Fruit fly (Drosophila melanogaster): Measurements from ENCODE around the gene CG10301.

The CG10301 gene

DNA sequence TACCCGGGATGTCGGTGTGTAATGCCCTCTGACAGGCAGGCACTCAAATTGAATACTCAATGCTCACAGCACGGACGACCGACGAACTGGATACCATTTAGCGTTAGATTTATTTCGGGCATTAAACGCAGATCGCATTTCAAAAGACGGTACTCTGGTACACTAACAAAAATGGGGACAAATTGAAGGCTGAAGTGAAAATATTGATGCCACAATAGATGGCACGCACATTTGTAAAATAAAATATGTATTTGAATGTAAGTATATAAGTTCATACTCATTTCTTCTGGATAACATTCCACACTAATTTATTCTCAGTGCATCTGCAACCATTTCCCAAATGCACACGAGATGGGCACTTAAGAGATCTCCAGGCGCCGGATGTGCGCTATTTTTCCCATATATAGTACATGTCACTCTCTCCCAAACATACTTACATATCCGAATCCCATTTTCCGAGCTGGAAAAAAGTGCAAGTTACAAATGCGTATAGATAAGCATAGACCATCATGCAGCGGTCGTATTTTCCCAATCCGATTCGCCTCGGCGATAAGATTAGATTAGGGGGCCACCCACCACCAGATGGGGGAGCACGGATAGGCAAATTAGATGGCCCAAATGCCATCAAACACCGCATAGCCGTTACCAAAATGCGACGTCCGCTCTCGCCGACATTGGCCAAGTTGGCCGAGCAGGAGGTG is at the start of gene CG10301:
Gene CG10301 (plus strand): TSS at position 651 of the 701 bp plus-strand sequence.
- TF ChIP-seq svp (GFP tag) (peak; percentile 54), ss (GFP tag; optimal IDR thresholded peaks at IDR 0.05) (no peak), CG6163 (GFP tag; IDR thresholded peaks at IDR 0.05) (0 out of 3 replicates have a peak, but pooled peaks have one; percentile 16)

dm6 chr3R:23662782-23663181 is 47.2 kb upstream of the CG10301 start:
- TF ChIP-seq Eip78C (GFP tag) (peak; percentile 26), CG6276 (GFP tag; optimal IDR thresholded peaks at IDR 0.05) (no peak)

DNA sequence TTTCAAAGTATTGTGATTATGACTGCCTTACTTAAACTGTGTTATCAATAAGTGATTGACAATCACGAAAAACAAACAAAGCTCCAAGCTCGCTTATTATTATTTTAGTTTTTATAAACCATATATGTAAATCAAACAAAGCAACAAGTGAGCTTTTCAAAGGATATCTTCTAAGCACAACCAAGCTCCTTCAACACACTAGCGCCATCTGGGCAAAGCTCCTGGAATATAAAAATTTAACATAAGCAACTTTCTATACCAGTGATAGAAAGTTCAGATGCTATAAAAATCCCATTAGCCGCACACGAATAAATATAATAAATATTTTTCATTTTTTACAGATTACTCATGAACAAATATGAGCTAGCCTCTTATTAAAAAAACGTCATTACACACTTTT is 45.5 kb upstream of the CG10301 start:
- TF ChIP-seq Eip78C (GFP tag) (peak; percentile 38), Ets21C (GFP tag; optimal IDR thresholded peaks at IDR 0.05) (no peak)

DNA sequence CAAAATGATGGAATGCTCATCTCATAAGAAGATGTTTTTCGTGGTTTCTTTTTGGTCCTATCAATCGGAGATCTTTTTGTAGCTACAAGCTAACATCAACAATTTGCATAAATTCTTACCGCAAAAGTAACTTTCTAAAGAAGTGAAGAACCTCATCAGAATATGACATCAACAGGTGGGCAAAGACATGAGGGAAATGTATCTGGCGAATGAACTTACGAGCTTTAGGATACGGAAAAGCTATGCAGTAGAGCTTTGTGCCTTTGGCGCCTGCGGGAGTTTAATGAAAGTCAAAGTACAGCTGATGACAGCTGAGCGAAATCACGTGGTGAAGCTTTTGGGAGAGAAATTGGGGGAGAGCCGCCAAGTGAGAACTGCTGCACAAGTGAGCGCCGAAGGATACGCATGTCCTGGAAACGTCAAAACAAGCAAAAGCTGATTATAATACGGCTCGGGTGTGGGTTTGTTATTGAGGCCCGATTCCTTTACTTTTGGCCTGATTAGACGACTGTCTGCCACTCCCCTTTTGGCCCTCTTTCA is 43.2 kb upstream of the CG10301 start:
- TF ChIP-seq Eip78C (GFP tag): peak; percentile 38
- no peak for TF ChIP-seq vri (GFP tag; optimal IDR thresholded peaks at IDR 0.05)
- no peak for TF ChIP-seq CG1621 (tag; optimal IDR thresholded peaks at IDR 0.05)

- TF ChIP-seq Gug (GFP tag; IDR thresholded peaks at IDR 0.05) (no peak), Eip78C (GFP tag) (peak; percentile 74), topi (GFP tag; optimal IDR thresholded peaks at IDR 0.05) (peak; percentile 16), CG6792 (GFP tag; optimal IDR thresholded peaks at IDR 0.05) (no peak), CG8632 (GFP tag; optimal IDR thresholded peaks at IDR 0.05) (no peak), vri (GFP tag; optimal IDR thresholded peaks at IDR 0.05) (no peak), esn (GFP tag; optimal IDR thresholded peaks at IDR 0.05) (peak; percentile 5), Eip93F (GFP tag; optimal IDR thresholded peaks at IDR 0.05) (no peak), net (GFP tag; optimal IDR thresholded peaks at IDR 0.05) (no peak), CG6854 (GFP tag; optimal IDR thresholded peaks at IDR 0.05) (no peak), CG10631 (GFP tag; optimal IDR thresholded peaks at IDR 0.05) (no peak), CG9139 (GFP tag; optimal IDR thresholded peaks at IDR 0.05) (no peak), dsx (GFP tag; optimal IDR thresholded peaks at IDR 0.05; ENCODE audit: poor library complexity, severe bottlenecking) (no peak), ss (GFP tag; optimal IDR thresholded peaks at IDR 0.05) (no peak), CG3919 (GFP tag; optimal IDR thresholded peaks at IDR 0.05) (no peak), CG11902 (GFP tag; optimal IDR thresholded peaks at IDR 0.05) (no peak), CG6163 (GFP tag; IDR thresholded peaks at IDR 0.05) (no peak), CG32006 (GFP tag; optimal IDR thresholded peaks at IDR 0.05) (peak; percentile 49), pdm3 (GFP tag; optimal IDR thresholded peaks at IDR 0.05) (peak; percentile 6), dac (GFP tag; optimal IDR thresholded peaks at IDR 0.05) (no peak), Smox (GFP tag; optimal IDR thresholded peaks at IDR 0.05) (no peak), CG7368 (GFP tag; optimal IDR thresholded peaks at IDR 0.05) (no peak), CG34406 (GFP tag; optimal IDR thresholded peaks at IDR 0.05) (no peak), Sox102F (GFP tag; optimal IDR thresholded peaks at IDR 0.05) (no peak), spab (GFP tag; optimal IDR thresholded peaks at IDR 0.05) (no peak), CG11294 (GFP tag; IDR thresholded peaks at IDR 0.05) (no peak), Eip75B (GFP tag; optimal IDR thresholded peaks at IDR 0.05) (no peak), eg (GFP tag; IDR thresholded peaks at IDR 0.05) (no peak), achi (GFP tag; optimal IDR thresholded peaks at IDR 0.05) (no peak), fd85E (GFP tag; optimal IDR thresholded peaks at IDR 0.05) (no peak), CG10669 (GFP tag; optimal IDR thresholded peaks at IDR 0.05) (no peak), svp (GFP tag) (peak; percentile 85), Hr38 (GFP tag; optimal IDR thresholded peaks at IDR 0.05) (no peak), Ets96B (tag; optimal IDR thresholded peaks at IDR 0.05) (no peak), salr (GFP tag; optimal IDR thresholded peaks at IDR 0.05) (no peak), Met (GFP tag; optimal IDR thresholded peaks at IDR 0.05) (no peak), CG15336 (GFP tag; IDR thresholded peaks at IDR 0.05) (no peak), lz (GFP tag; optimal IDR thresholded peaks at IDR 0.05) (no peak), OdsH (GFP tag; optimal IDR thresholded peaks at IDR 0.05) (no peak)
Observed at dm6 chr3R:23667451-23667850, 42.5 kb upstream of the CG10301 start.

Data from whole organism, prepupa.